Worm (Caenorhabditis elegans) whole organism, early embryonic: Measurements from ENCODE around the gene hsp-3.

Source experiments
- B0310.2 ChIP-seq: sonication (generic microtip); optimal IDR thresholded peaks from 2 replicates; lab custom pipeline; 2016; ENCODE audit warnings: mild to moderate bottlenecking, missing genetic modification characterization, missing compliant biosample characterization
- F13C5.2 ChIP-seq: sonication (generic microtip); optimal IDR thresholded peaks from 2 replicates; lab custom pipeline; 2017; ENCODE audit warnings: mild to moderate bottlenecking, missing genetic modification characterization, inconsistent platforms, missing compliant biosample characterization
- aly-1 ChIP-seq: sonication (generic microtip); optimal IDR thresholded peaks from 2 replicates; lab custom pipeline; 2016; ENCODE audit warnings: missing genetic modification characterization, missing compliant biosample characterization
- ama-1 ChIP-seq: fragments of 150-350 bp; optimal IDR thresholded peaks from 2 replicates; lab custom pipeline; 2014
- ceh-13 ChIP-seq: fragments of 200-800 bp; sonication (Bioruptor generic); optimal IDR thresholded peaks from 2 replicates; lab custom pipeline; 2018; ENCODE audit warnings: mild to moderate bottlenecking, missing genetic modification characterization, missing compliant biosample characterization
- ceh-36 ChIP-seq: sonication (generic microtip); optimal IDR thresholded peaks from 2 replicates; lab custom pipeline; 2016; ENCODE audit warnings: missing genetic modification characterization, inconsistent platforms, missing compliant biosample characterization
- ets-7 ChIP-seq: sonication (generic microtip); optimal IDR thresholded peaks from 2 replicates; lab custom pipeline; 2016; ENCODE audit warnings: missing genotype, missing genetic modification characterization, missing compliant biosample characterization
- flt-1 ChIP-seq: fragments of 200-800 bp; sonication (Bioruptor generic); IDR thresholded peaks from 2 replicates; pipeline ENCODE4 v1.3.6; 2022; ENCODE audit warnings: missing genetic modification characterization, missing compliant biosample characterization
- hmbx-1 ChIP-seq: sonication (generic microtip); optimal IDR thresholded peaks from 2 replicates; lab custom pipeline; 2016; ENCODE audit warnings: mild to moderate bottlenecking, missing genetic modification characterization, missing compliant biosample characterization
- hmg-4 ChIP-seq: fragments of 200-800 bp; sonication (Bioruptor generic); optimal IDR thresholded peaks from 2 replicates; lab custom pipeline; 2018; ENCODE audit warnings: mild to moderate bottlenecking, missing genetic modification characterization, missing compliant biosample characterization
- hnd-1 ChIP-seq: sonication (generic microtip); optimal IDR thresholded peaks from 2 replicates; lab custom pipeline; 2016; ENCODE audit warnings: missing genetic modification characterization, missing compliant biosample characterization
- pes-1 ChIP-seq: fragments of 200-800 bp; sonication (Bioruptor generic); IDR thresholded peaks from 2 replicates; pipeline ENCODE4 v1.3.6; 2022; ENCODE audit warnings: missing genetic modification reagents, missing genetic modification characterization, missing compliant biosample characterization
- scrt-1 ChIP-seq: fragments of 200-800 bp; sonication (Bioruptor generic); IDR thresholded peaks from 2 replicates; pipeline ENCODE4 v1.3.6; 2022; ENCODE audit warnings: missing genetic modification characterization, missing compliant biosample characterization
- sea-1 ChIP-seq: fragments of 200-800 bp; sonication (Bioruptor generic); conservative IDR thresholded peaks from 2 replicates; pipeline ENCODE4 v1.3.6; 2022; ENCODE audit warnings: missing genetic modification characterization, missing compliant biosample characterization
- tbx-11 ChIP-seq: fragments of 200-800 bp; sonication (Bioruptor generic); IDR thresholded peaks from 2 replicates; pipeline ENCODE4 v1.3.6; 2022; ENCODE audit warnings: missing genetic modification characterization, missing compliant biosample characterization
- tbx-37 ChIP-seq: fragments of 200-800 bp; sonication (Bioruptor generic); conservative IDR thresholded peaks from 2 replicates; pipeline ENCODE4 v1.3.6; 2022; ENCODE audit warnings: missing genetic modification reagents, missing genetic modification characterization, missing compliant biosample characterization
- tra-4 ChIP-seq: sonication (generic microtip); optimal IDR thresholded peaks from 2 replicates; lab custom pipeline; 2017; ENCODE audit warnings: missing genetic modification characterization, missing compliant biosample characterization

hsp-3 gene

DNA sequence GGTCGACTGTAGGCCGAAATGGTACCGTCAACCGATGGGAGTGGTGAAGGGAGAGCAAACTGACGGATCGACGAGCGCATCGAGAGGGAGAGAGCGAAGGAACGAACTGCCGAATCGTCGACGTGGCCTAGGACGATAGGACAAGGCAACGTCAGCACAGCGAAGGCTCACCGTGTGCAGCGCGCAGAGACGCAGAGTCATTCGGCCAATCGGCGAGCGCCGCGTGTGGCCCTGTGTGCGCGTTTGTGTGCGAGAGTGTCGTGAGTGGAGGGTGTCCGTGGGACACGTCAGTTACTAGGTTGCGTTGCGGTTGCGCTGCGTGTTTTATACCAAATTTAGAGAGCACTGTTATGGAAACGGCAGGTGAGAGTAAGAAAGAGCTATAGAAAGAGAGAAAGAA, at the start of gene hsp-3:
Gene hsp-3, minus strand, starts transcription at position 158 of the 400 bp plus-strand sequence.
- TF ChIP-seq aly-1 (peak; percentile 55), ets-7 (tag; lab: Kevin White, UChicago) (peak; percentile 5), hmbx-1 (no peak), tbx-37 (GFP tag; lab: Robert Waterston, UW) (peak; percentile 47), scrt-1 (GFP tag; lab: Robert Waterston, UW) (no peak), hmg-4 (peak; percentile 48), sea-1 (GFP tag; lab: Robert Waterston, UW) (0 out of 2 replicates have a peak, but pooled peaks have one; percentile 69), F13C5.2 (tag; lab: Kevin White, UChicago) (peak; percentile 74), flt-1 (GFP tag; lab: Robert Waterston, UW) (0 out of 2 replicates have a peak, but pooled peaks have one; percentile 36), hnd-1 (tag; lab: Kevin White, UChicago) (no peak), tra-4 (peak; percentile 39), ceh-36 (tag; lab: Kevin White, UChicago) (no peak), ceh-13 (GFP tag; lab: Kevin White, UChicago) (no peak), ama-1 (lab: Kevin White, UChicago) (no peak), tbx-11 (GFP tag; lab: Robert Waterston, UW) (peak; percentile 51; the same call in 1 of the 2 replicates), B0310.2 (tag; lab: Kevin White, UChicago) (peak; percentile 49), pes-1 (GFP tag; lab: Robert Waterston, UW) (no peak)

DNA sequence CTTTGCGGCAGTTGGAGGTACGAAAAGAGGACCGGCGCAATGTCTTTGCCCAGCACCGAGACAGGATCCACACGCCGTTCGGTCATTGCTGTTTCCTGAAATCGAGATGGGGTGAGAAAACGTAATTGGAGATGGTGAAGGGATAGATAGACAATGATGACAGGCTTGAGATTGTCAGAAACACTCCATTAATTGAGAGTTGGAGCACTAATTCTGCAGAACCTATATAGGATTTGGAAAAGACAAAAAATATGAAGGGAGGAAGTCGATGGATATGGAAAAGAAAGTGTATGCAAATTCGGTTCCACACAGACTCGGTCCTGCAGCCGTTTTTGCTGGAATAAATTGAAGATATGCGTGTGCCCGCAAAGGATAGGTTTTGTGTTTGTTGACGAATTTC, 46.3 kb upstream of the hsp-3 start, which contains the start of gene Y72A10A.1:
Gene Y72A10A.1, minus strand, starts transcription at position 101 of the 400 bp plus-strand sequence.
- TF ChIP-seq tra-4 (no peak), tbx-11 (GFP tag; lab: Robert Waterston, UW) (no peak), B0310.2 (tag; lab: Kevin White, UChicago) (no peak), ets-7 (tag; lab: Kevin White, UChicago) (no peak)

DNA sequence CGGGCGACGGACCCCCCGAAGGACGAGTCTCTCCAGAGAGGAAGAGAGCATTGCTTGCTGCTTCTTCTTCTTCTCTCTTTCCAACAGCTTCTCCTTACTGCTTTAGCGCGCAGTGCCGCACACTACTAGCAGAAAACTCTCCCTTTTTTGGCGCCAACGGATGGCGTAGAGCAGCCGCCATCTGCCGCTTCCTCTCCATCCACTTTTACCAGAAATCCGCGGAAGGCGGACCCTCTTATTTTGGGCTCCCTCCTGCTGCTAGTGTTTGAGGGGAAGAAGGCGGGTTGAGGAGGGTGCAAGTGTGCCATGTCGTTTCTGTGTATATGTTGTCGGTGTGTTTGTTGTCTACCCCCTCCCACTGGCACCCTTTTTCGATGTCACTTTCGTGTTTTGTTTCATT, 42.5 kb upstream of the hsp-3 start:
- TF ChIP-seq aly-1, result no peak
- no peak for TF ChIP-seq B0310.2 (tag; lab: Kevin White, UChicago)
- no peak for TF ChIP-seq ceh-13 (GFP tag; lab: Kevin White, UChicago)
- no peak for TF ChIP-seq hmbx-1
- TF ChIP-seq hnd-1 (tag; lab: Kevin White, UChicago), result no peak
- peak; percentile 37 for TF ChIP-seq F13C5.2 (tag; lab: Kevin White, UChicago)
- TF ChIP-seq hmg-4, result peak; percentile 35
- TF ChIP-seq tbx-37 (GFP tag; lab: Robert Waterston, UW), result no peak

DNA sequence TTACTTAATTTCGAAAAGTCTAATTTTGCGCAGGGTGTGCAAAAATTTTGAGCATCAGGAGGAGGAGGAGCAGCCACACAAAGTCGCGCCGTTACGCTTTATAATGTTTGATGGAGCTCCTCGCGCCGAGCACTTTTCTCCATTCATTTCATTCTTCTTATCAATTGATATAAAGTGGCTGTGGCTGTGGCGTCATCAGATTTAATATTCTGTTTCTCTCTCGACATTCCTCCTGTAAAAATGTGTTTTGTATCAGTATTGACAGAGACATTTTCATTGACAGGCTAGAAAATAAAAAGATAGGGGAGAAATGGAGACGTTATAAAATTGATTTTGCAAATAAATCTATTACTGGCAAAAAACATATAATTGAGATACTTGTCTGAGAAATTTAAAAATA, 37.4 kb upstream of the hsp-3 start:
- TF ChIP-seq ama-1 (lab: Kevin White, UChicago) (no peak), hnd-1 (tag; lab: Kevin White, UChicago) (no peak), aly-1 (no peak), tbx-37 (GFP tag; lab: Robert Waterston, UW) (no peak), hmbx-1 (no peak), scrt-1 (GFP tag; lab: Robert Waterston, UW) (no peak), sea-1 (GFP tag; lab: Robert Waterston, UW) (no peak), tbx-11 (GFP tag; lab: Robert Waterston, UW) (no peak), pes-1 (GFP tag; lab: Robert Waterston, UW) (no peak), ceh-13 (GFP tag; lab: Kevin White, UChicago) (no peak)

DNA sequence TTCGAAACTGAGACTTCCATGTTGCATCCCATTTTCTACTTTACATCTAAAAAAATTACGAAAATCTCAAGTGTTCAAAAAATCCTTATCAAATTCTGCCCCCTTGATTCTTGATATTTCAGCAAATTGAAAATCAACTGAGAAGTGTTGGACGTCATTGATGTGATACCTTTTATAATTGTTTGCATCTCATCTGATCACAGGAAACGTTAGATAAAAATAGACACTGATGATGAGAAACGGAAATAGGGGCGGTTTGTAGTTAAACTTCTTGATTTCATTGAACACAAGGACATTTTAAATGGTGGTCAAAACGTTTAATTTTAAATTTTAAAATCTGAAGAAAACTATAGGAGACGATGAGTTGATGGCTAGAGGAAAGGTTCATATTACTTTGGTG, 36.8 kb upstream of the hsp-3 start:
- TF ChIP-seq aly-1 (no peak), sea-1 (GFP tag; lab: Robert Waterston, UW) (no peak), tbx-11 (GFP tag; lab: Robert Waterston, UW) (no peak), F13C5.2 (tag; lab: Kevin White, UChicago) (no peak), hmbx-1 (no peak), tra-4 (no peak), ets-7 (tag; lab: Kevin White, UChicago) (no peak), ceh-36 (tag; lab: Kevin White, UChicago) (no peak), B0310.2 (tag; lab: Kevin White, UChicago) (no peak), hnd-1 (tag; lab: Kevin White, UChicago) (no peak), pes-1 (GFP tag; lab: Robert Waterston, UW) (no peak), tbx-37 (GFP tag; lab: Robert Waterston, UW) (no peak), ceh-13 (GFP tag; lab: Kevin White, UChicago) (no peak)

DNA sequence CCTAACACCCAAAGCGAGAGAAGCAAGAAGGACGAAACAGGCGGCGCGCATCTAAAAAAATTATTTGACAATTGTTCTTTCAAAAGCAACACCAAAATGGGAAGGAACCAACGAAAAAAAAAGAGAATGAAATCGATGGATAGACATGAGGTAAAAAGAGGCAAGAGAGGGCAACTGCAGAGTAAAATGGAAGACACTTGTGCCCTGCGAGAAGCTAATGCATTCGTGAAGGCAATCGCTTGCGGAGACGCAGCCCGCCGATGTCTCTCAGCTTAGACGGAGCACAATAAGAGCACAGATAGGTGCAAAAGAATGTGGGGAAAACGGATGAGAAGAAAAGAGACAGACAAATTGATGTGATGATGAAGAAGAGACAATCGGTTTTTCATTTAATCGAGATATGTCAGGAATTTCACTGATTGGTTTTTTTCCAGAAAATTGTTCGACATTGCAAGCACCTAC, 36.3 kb upstream of the hsp-3 start, which contains the start of gene C15H9.9:
Gene C15H9.9, minus strand, starts transcription at position 51 of the 462 bp plus-strand sequence.
- peak; percentile 37 for TF ChIP-seq F13C5.2 (tag; lab: Kevin White, UChicago)
- no peak for TF ChIP-seq ama-1 (lab: Kevin White, UChicago)

DNA sequence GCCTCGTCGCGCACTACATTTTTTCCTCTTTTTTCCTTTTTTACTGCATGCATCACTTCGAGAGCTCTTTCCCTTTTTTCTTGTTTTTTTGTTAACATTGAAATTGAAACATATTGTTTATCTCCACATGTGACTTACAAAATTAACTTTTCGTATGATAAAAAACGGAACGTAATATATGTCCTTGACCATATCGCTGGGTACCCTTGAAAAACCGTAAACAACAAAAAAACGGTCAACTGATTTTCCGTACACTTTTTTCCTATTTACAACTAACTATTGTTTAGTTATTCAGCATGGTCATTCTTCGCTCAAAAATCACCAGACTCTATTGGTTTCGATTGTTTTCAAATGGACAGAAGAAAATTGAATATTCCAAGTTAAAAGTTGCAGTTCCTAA, 30.1 kb upstream of the hsp-3 start, which contains the start of gene nnt-1:
Gene nnt-1, plus strand, starts transcription at position 286 of the 400 bp plus-strand sequence.
- TF ChIP-seq hnd-1 (tag; lab: Kevin White, UChicago) (no peak), ama-1 (lab: Kevin White, UChicago) (no peak), scrt-1 (GFP tag; lab: Robert Waterston, UW) (no peak), pes-1 (GFP tag; lab: Robert Waterston, UW) (no peak), ceh-36 (tag; lab: Kevin White, UChicago) (no peak), hmbx-1 (no peak), flt-1 (GFP tag; lab: Robert Waterston, UW) (no peak), hmg-4 (no peak), B0310.2 (tag; lab: Kevin White, UChicago) (no peak), tbx-37 (GFP tag; lab: Robert Waterston, UW) (no peak), tbx-11 (GFP tag; lab: Robert Waterston, UW) (no peak), sea-1 (GFP tag; lab: Robert Waterston, UW) (no peak), aly-1 (no peak), ets-7 (tag; lab: Kevin White, UChicago) (no peak)
